Worm (Caenorhabditis elegans): ENCODE data around the gene cls-1.

ce11 chrIII:7489055-7489534 is 18.9 kb upstream of the cls-1 start, which contains the start of gene mup-4:
- no peak for TF ChIP-seq snpc-4 (tag; optimal IDR thresholded peaks at IDR 0.05)
- no peak for TF ChIP-seq pha-4 (tag; optimal IDR thresholded peaks at IDR 0.05)
- no peak for TF ChIP-seq nhr-28 (tag; optimal IDR thresholded peaks at IDR 0.05)
- no peak for TF ChIP-seq ZK546.5 (tag; optimal IDR thresholded peaks at IDR 0.05)
